Fruit fly (Drosophila melanogaster): ENCODE measurements around the gene CG13078.

The CG13078 gene

DNA sequence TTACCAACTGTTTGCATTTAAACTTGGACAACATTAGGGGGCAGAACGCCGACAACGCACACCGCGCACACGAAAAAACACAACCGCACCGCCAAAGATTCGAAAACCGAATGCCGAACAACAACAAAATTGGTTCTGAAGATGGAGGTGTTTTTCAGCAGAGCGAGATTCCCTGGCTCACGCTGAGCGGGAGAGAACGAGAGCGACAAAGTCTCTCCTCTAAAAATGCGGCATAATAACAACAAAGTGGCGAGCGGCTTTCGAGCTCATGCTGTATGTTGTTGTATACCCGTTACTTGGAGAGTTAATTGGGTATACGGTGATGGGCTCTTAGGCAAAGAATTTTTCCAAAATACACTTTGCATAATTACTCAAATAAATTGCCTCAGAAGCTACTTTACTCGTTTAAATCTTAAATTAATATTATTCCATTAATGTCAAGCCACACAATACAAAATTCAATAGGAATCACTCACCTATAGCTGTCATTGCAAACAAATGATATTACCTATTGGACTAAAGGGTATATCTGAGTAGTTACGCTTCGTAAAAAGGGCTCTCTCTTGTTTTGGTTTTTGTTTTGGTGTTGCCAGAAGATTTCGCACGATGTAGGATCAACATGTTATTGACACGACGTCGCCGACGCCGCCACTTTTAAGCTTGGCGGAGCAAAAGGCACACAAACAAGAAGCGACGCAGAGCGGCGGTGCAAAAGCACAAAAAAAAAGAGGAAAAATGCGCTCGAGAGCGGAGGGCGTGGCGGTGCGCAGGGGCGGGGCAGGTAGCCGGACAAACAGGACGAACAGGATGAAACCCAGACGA, 9.0 kb downstream of the CG13078 start (continued):
- peak; percentile 27 for TF ChIP-seq exex (tag; optimal IDR thresholded peaks at IDR 0.05)
- peak; percentile 28; the same call in 1 of the 3 replicates for TF ChIP-seq ken (GFP tag; IDR thresholded peaks at IDR 0.05)
- peak; percentile 24 for TF ChIP-seq CG5180 (GFP tag; optimal IDR thresholded peaks at IDR 0.05)
- TF ChIP-seq tio (GFP tag; optimal IDR thresholded peaks at IDR 0.05) = peak; percentile 63
- TF ChIP-seq Dad (GFP tag; optimal IDR thresholded peaks at IDR 0.05) = peak; percentile 37
- no peak for TF ChIP-seq knrl (GFP tag; IDR thresholded peaks at IDR 0.05; ENCODE audit: partially characterized antibody)
- no peak for TF ChIP-seq crc (GFP tag; optimal IDR thresholded peaks at IDR 0.05)
- TF ChIP-seq CG13296 (GFP tag; optimal IDR thresholded peaks at IDR 0.05) = peak; percentile 72
- peak; percentile 62 for TF ChIP-seq CG17361 (GFP tag; IDR thresholded peaks at IDR 0.05)
- no peak for TF ChIP-seq CG10565 (GFP tag; optimal IDR thresholded peaks at IDR 0.05)
- peak; percentile 63 for TF ChIP-seq Camta (GFP tag; optimal IDR thresholded peaks at IDR 0.05)
- peak; percentile 51 for TF ChIP-seq tin (GFP tag; optimal IDR thresholded peaks at IDR 0.05)
- TF ChIP-seq CkIIα-i1 (GFP tag; IDR thresholded peaks at IDR 0.05) = no peak
- peak; percentile 31; the same call in 1 of the 2 replicates for TF ChIP-seq CG17612 (GFP tag; IDR thresholded peaks at IDR 0.05)
- no peak for TF ChIP-seq gsb (GFP tag; IDR thresholded peaks at IDR 0.05)
- TF ChIP-seq CG13775 (GFP tag; optimal IDR thresholded peaks at IDR 0.05) = peak; percentile 74
- TF ChIP-seq sim (GFP tag; IDR thresholded peaks at IDR 0.05) = no peak
- no peak for TF ChIP-seq D (optimal IDR thresholded peaks at IDR 0.05)
- peak; percentile 44 for TF ChIP-seq D (GFP tag; optimal IDR thresholded peaks at IDR 0.05)
- no peak for TF ChIP-seq CG7987 (GFP tag; optimal IDR thresholded peaks at IDR 0.05)
- TF ChIP-seq CG31388 (GFP tag; optimal IDR thresholded peaks at IDR 0.05) = no peak
- peak; percentile 74; the same call in 1 of the 3 replicates for TF ChIP-seq Dbx (GFP tag; IDR thresholded peaks at IDR 0.05)
- peak in 1 of 2 experiments; percentile 62 for TF ChIP-seq pan (optimal IDR thresholded peaks at IDR 0.05)
- TF ChIP-seq pan (GFP tag; optimal IDR thresholded peaks at IDR 0.05 in 1 of 2, IDR thresholded peaks at IDR 0.05 in 1 of 2) = no peak
- peak; percentile 68 for TF ChIP-seq CG6254 (GFP tag; optimal IDR thresholded peaks at IDR 0.05)
- TF ChIP-seq ase (GFP tag; IDR thresholded peaks at IDR 0.05) = 0 out of 3 replicates have a peak, but pooled peaks have one; percentile 14
- TF ChIP-seq CG33557 (GFP tag; optimal IDR thresholded peaks at IDR 0.05) = peak; percentile 27
- TF ChIP-seq CG18262 (tag; optimal IDR thresholded peaks at IDR 0.05) = peak; percentile 77
- TF ChIP-seq Poxn (GFP tag; IDR thresholded peaks at IDR 0.05) = no peak
- TF ChIP-seq dysf (GFP tag; IDR thresholded peaks at IDR 0.05) = peak; percentile 75
- TF ChIP-seq CG17186 (GFP tag; optimal IDR thresholded peaks at IDR 0.05) = no peak
- TF ChIP-seq tap (tag; optimal IDR thresholded peaks at IDR 0.05) = peak; percentile 43
- no peak for TF ChIP-seq BEAF-32 (GFP tag; optimal IDR thresholded peaks at IDR 0.05)
- TF ChIP-seq yki (optimal IDR thresholded peaks at IDR 0.05) = peak; percentile 46
- TF ChIP-seq CG8281 (tag; optimal IDR thresholded peaks at IDR 0.05) = no peak
- peak; percentile 34; the same call in 1 of the 2 replicates for TF ChIP-seq CG32772 (GFP tag; IDR thresholded peaks at IDR 0.05)
- peak; percentile 6 for TF ChIP-seq Sry-β (GFP tag; optimal IDR thresholded peaks at IDR 0.05)
- TF ChIP-seq TFAM (GFP tag; optimal IDR thresholded peaks at IDR 0.05) = no peak
- TF ChIP-seq Pdp1 (GFP tag; optimal IDR thresholded peaks at IDR 0.05) = peak; percentile 58 to 72
- peak; percentile 79 for TF ChIP-seq CG13894 (tag; optimal IDR thresholded peaks at IDR 0.05)
- peak; percentile 46; the same call in 1 of the 2 replicates for TF ChIP-seq MBD-R2 (GFP tag; IDR thresholded peaks at IDR 0.05)
- TF ChIP-seq CG6654 (GFP tag; optimal IDR thresholded peaks at IDR 0.05) = no peak
- TF ChIP-seq Adf1 (GFP tag; IDR thresholded peaks at IDR 0.05) = no peak; the same call in 1 of the 2 replicates
- TF ChIP-seq CG12659 (GFP tag; optimal IDR thresholded peaks at IDR 0.05) = peak; percentile 66
- peak; percentile 23 for TF ChIP-seq Hmx (GFP tag; optimal IDR thresholded peaks at IDR 0.05)
- TF ChIP-seq Max (GFP tag; optimal IDR thresholded peaks at IDR 0.05) = peak; percentile 57
- TF ChIP-seq CG10321 (GFP tag; IDR thresholded peaks at IDR 0.05) = no peak
- TF ChIP-seq prd (optimal IDR thresholded peaks at IDR 0.05) = no peak
- peak; percentile 74 for TF ChIP-seq prd (GFP tag; IDR thresholded peaks at IDR 0.05)
- TF ChIP-seq nerfin-1 (tag; optimal IDR thresholded peaks at IDR 0.05) = no peak
